Worm (Caenorhabditis elegans): ENCODE data around the gene Y5H2B.3.

- TF ChIP-seq ama-1 (optimal IDR thresholded peaks at IDR 0.05) (no peak), hmg-4 (GFP tag; optimal IDR thresholded peaks at IDR 0.05) (no peak), tra-4 (tag; optimal IDR thresholded peaks at IDR 0.05) (no peak), B0310.2 (tag; optimal IDR thresholded peaks at IDR 0.05) (no peak), aly-1 (tag; optimal IDR thresholded peaks at IDR 0.05) (no peak), hmbx-1 (tag; optimal IDR thresholded peaks at IDR 0.05) (no peak), ets-7 (tag; optimal IDR thresholded peaks at IDR 0.05) (no peak), tbx-11 (GFP tag; IDR thresholded peaks at IDR 0.05) (no peak), ceh-13 (GFP tag; optimal IDR thresholded peaks at IDR 0.05) (no peak), F13C5.2 (tag; optimal IDR thresholded peaks at IDR 0.05) (no peak), sea-1 (GFP tag; conservative IDR thresholded peaks at IDR 0.05) (no peak)
These were observed 47.8 kb downstream of the Y5H2B.3 start, which contains the start of gene cyp-33C4 for ce11 chrV:2235848-2236247.

Measured in whole organism, early embryonic.